Worm (Caenorhabditis elegans) whole organism, L4/young adult: ENCODE results near the gene lys-7.
"Not testable (repeated sequence)": the region's sequence is repeated elsewhere in the genome, so short reads cannot be mapped to it uniquely, and the experiment has no call there.

Experiments
- W03F9.2 ChIP-seq: fragments of 150-350 bp; optimal IDR thresholded peaks from 2 replicates; lab custom pipeline; 2014; ENCODE audit warnings: missing biosample characterization, missing genetic modification characterization
- dao-5 ChIP-seq: sonication (generic microtip); optimal IDR thresholded peaks from 2 replicates; lab custom pipeline; 2016; ENCODE audit warnings: missing genotype, missing genetic modification characterization, moderate library complexity, missing compliant biosample characterization
- him-1 ChIP-seq: sonication (generic microtip); optimal IDR thresholded peaks from 2 replicates; lab custom pipeline; 2016; ENCODE audit warnings: missing genotype, missing genetic modification reagents, missing genetic modification characterization, missing compliant biosample characterization

The lys-7 gene

DNA sequence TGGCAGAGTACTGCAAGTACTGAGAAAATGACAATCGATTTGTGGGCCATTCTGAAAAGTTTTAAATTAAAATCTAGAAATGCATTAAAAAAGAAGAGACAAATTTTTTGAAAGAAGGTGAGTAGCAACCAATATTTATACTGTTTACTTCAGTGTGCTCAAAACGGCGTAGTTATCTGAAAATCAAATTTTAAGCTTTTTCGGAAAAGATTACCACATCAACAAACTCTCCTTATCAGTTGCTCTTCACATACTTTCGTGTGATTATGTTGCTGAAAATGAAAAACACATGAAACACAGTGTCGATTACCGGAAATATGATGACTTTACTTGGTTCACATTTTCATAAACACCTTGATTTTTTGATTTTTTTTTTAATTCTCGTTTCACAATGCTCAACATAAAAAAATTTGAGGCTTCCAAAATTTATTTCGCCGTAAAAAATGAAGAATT, at the start of gene lys-7:
lys-7 (minus strand) TSS at position 51 of the 453 bp plus-strand sequence.
- TF ChIP-seq dao-5 (no peak), W03F9.2 (tag; lab: Kevin White, UChicago) (no peak), him-1 (tag; lab: Kevin White, UChicago) (no peak)

DNA sequence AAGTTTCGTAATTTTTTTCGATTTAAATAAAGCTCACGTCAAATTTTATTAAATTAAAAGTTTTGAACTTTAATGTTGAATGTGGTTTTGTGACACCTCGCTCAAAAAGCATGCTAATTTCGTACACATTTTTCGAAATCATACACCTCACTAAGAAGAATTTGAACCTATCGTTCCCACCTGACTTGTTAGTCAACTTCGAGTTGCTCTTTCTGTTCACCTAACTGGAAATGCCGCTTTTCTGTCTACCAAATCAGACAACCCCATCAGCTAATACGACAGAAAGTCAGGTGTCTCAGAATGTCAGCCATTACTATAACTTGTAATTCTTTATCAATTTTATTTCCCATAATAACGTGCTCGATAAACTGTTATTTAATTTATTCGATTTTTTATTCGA, 48.0 kb upstream of the lys-7 start, which contains the start of gene srbc-66:
srbc-66 (plus strand) TSS at position 301 of the 400 bp plus-strand sequence.
- no peak for TF ChIP-seq W03F9.2 (tag; lab: Kevin White, UChicago)
- no peak for TF ChIP-seq him-1 (tag; lab: Kevin White, UChicago)
- no peak for TF ChIP-seq dao-5

DNA sequence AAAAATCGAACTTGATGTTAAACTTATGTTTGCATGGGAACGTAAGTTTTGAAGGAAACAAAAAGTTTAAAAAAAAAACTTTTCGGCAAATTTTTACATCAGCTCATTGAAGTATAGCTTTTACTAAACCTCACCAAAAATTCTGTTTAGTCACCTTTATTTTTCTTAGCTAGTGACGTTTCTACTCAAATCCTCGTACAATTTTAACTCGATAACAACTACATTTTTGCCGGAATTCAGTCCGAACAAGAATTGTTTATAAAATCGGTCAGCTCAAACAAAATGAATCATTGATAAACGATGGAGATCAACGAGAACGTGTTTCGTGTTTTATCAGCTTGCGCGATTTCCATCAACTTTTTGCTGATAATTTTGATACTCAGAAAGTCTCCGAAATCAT, 44.5 kb upstream of the lys-7 start, which contains the start of gene str-260:
str-260 (plus strand) TSS at position 301 of the 400 bp plus-strand sequence.
- TF ChIP-seq W03F9.2 (tag; lab: Kevin White, UChicago), result no peak
- TF ChIP-seq dao-5, result no peak

DNA sequence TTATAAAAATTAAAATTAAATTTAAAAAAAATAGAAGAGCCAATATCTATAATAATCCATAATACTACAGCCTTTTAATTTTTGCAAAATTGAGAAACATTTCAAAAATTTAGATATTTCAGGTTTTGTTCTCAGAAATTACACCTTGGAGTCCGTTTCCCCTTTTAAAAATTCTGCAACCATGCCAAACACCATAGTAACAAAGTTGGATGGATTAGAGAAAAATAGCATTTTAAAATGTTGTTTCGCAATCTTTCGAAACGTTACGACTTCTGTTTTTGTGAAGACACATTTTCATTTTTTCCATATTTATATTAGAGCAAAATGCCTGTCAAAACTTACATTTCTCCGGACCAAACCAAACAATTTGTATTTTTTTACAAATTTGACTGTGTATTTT, 42.6 kb upstream of the lys-7 start, which contains the start of gene T24A6.7:
T24A6.7 (plus strand) TSS at position 301 of the 400 bp plus-strand sequence.
- TF ChIP-seq him-1 (tag; lab: Kevin White, UChicago), result no peak

DNA sequence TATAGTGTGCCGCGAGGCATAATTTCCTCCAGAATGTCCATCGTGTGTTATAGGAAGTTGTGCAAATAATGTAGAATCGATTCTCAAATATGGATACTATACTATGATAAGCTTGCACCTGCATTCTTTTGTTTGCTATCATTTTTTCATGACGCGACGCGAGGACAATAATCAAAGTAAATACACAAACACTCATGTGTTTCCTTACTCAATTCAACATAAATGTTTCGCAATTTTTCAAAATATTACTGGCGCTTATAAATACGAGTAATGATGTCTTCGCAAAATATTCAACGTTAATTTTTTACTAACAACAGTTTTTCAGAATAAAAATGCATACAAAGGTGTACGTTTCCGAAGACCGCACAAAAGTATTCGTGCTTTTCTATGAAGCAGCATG, 40.9 kb upstream of the lys-7 start, which contains the start of gene irg-1:
irg-1 (plus strand) TSS at position 326 of the 400 bp plus-strand sequence.
- TF ChIP-seq dao-5, result no peak
- TF ChIP-seq W03F9.2 (tag; lab: Kevin White, UChicago), result no peak
- TF ChIP-seq him-1 (tag; lab: Kevin White, UChicago), result no peak

DNA sequence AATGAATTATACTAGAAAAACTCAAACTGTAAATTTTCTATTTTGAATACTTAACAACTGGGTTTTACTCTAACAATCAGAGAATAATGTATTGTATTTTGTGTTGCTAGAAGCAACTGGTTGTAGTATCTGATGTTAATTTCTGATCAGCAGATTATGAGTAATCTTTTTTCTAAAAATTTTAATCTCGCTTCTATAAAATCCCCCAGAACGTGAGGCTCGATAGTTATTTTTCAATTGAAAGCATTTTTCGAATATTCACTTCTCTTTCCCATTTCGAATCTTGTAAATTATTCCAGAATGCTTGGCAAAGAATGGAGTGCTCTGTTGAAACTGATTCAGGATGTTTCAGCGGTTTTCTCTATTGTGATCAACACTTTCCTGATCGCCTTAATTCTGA, 35.5 kb upstream of the lys-7 start, which contains the start of gene str-227:
str-227 (plus strand) TSS at position 301 of the 400 bp plus-strand sequence.
- no peak for TF ChIP-seq him-1 (tag; lab: Kevin White, UChicago)
- TF ChIP-seq W03F9.2 (tag; lab: Kevin White, UChicago), result no peak
- TF ChIP-seq dao-5, result no peak

DNA sequence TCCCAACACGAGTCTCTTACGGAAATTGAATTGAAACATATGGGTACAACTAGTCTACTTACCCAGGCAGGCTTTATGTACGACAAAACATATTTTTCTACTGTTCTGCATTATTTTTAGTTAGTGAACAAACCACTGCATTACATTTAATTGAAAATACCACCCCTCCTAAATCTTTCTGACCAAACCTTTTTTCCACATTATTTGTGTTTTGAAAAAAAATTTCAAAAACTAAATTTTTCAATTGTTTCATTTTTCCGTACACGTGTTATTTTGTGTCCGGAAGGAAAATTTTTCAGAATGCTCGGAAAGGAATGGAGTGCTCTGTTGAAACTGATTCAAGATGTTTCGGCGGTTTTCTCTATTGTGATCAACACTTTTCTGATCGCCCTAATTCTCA, 30.0 kb upstream of the lys-7 start, which contains the start of gene str-226:
str-226 (plus strand) TSS at position 301 of the 400 bp plus-strand sequence.
- TF ChIP-seq W03F9.2 (tag; lab: Kevin White, UChicago) (no peak), him-1 (tag; lab: Kevin White, UChicago) (no peak), dao-5 (no peak)

DNA sequence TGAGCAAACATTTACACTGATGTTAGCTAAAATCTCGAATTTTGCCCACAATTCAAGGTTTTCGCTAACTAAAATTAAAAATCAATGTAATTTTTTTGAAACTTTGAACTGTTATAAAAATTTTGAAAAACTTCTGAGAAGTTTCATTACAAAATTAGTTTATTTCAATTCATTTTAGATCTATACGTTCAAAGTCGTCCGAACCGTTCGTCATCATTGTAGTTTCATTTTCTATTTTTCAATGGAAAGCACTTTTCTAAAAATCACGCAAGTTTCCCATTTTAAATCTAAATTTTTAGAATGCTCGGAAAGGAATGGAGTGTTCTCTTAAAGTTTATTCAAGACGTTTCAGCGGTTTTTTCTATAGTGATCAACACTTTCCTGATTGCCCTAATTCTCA, 27.5 kb upstream of the lys-7 start, which contains the start of gene str-228:
str-228 (plus strand) TSS at position 301 of the 400 bp plus-strand sequence.
- TF ChIP-seq him-1 (tag; lab: Kevin White, UChicago) (no peak), W03F9.2 (tag; lab: Kevin White, UChicago) (no peak), dao-5 (no peak)

DNA sequence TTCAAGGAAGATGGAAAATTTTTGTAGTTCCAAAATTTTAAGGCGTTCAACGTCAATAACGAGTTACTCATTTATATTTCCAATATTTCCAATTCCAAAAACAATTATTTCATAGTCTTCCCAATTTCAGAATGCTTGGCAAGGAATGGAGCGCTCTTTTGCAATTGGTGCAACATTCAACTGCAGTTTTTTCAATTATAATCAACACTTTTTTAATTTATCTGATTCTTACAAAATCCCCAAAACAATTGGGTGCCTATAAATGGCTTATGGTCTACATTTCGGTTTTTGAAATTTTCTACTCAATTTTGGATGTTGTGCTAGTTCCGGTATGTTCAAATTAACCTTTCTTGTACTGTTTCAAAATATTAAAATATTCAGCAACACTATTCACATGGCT, 25.3 kb upstream of the lys-7 start, which contains the start of gene str-225:
str-225 (plus strand) TSS at position 132 of the 400 bp plus-strand sequence.
- TF ChIP-seq him-1 (tag; lab: Kevin White, UChicago), result no peak
- TF ChIP-seq W03F9.2 (tag; lab: Kevin White, UChicago), result no peak
- no peak for TF ChIP-seq dao-5

DNA sequence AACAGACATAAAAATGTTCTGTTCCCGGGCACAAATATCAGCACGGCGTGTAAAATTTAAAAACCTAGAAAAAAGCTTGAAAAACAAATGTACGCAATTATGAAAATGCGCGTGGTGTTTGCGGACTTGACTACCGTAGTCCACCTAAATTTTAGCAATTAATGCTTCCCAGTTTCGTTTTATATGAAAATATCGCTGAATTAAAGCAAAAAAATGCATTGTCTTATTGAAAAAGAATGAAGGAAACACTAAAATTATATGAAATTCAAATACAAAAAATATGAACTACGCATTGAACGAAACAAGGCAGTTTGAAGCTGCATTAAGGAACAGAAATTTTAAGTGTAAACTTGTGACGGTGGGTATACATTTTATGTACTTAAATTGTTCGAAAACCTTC, 23.9 kb upstream of the lys-7 start, which contains the start of gene ugt-64:
ugt-64 (minus strand) TSS at position 101 of the 400 bp plus-strand sequence.
- TF ChIP-seq dao-5; W03F9.2 (tag; lab: Kevin White, UChicago); him-1 (tag; lab: Kevin White, UChicago): not testable (repeated sequence)

DNA sequence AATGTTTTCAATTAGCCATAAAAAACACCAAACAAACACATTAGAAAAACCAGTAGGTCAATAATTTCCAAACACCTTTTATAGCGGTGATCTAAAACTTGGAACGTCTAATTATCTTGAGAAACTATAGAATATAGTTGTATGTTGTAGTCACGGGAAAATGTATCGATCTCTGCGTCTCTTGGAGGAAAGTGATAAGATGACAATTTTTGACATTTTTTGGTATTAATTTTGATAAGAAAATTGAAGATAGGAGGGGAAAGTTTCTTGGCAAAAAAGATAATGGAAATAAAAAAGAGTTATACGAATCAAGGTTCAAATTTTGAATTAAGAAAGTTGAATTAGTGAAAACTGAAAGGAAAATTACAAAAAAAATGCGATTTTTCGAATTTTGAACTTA, 23.3 kb upstream of the lys-7 start:
- TF ChIP-seq W03F9.2 (tag; lab: Kevin White, UChicago) (no peak), him-1 (tag; lab: Kevin White, UChicago) (no peak), dao-5 (no peak)

DNA sequence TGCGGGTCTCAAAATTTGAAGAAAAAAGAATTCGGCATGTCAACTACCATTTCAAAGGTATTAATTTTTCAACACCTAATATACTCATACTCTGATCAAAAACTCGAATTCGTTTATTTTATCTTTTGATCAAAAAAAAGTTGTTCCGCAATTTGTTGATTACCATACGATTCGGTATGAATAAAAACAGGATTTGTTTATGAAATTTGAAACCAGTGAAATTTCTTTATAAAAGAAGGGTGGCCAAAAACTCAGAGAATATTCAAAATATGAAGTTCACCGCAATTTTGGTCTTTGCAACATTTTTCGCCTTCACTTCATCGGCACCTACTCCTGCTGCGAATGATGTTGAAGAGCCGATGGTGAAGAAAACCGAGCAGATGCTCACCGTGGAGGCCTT, 19.6 kb upstream of the lys-7 start, which contains the start of the genes C07G3.8 and C07G3.10:
C07G3.8 (minus strand) TSS at position 101 of the 400 bp plus-strand sequence.
C07G3.10 (plus strand) TSS at position 270 of the 400 bp plus-strand sequence.
- no peak for TF ChIP-seq him-1 (tag; lab: Kevin White, UChicago)
- TF ChIP-seq dao-5, result no peak
- TF ChIP-seq W03F9.2 (tag; lab: Kevin White, UChicago), result no peak

DNA sequence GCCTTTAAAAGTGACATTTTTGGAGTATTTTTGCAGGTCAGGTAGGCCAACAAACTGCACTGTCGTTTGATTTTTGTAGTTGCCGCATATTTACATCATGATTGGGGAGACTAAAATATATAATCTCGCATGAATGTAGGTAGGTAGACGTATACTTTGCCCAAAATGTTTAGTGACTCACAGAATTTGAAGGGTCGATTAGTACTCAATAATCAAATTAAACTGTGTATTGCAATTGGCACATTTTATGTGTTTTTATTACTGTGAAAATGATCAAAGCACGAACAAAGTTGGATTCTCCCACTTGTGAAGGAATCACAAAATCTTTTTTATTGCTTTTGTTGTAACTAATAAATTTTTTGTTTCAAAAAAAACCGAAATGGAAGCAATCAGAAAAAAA, 14.5 kb upstream of the lys-7 start, which contains the start of gene C07G3.15:
C07G3.15 (minus strand) TSS at position 101 of the 400 bp plus-strand sequence.
- TF ChIP-seq him-1 (tag; lab: Kevin White, UChicago) (no peak), dao-5 (no peak), W03F9.2 (tag; lab: Kevin White, UChicago) (no peak)

DNA sequence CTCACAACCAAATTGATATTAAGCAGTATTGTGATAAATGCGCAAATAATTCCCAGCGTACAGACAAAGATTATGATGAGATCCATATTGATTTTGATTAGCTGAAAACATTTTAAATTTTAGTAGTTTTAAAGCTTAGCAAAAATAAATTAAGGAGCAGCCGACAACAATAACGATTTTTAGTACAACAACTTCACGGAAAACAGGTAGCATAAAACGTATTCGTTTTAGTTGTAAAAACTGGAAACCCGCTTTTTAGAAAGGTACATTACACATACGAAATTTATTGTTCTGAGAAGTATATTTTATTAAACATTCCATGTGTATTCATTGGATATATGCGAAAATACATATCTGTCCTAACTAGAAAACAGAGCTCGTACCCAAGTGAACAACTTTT, 8.0 kb upstream of the lys-7 start, which contains the start of gene srbc-36:
srbc-36 (minus strand) TSS at position 101 of the 400 bp plus-strand sequence.
- no peak for TF ChIP-seq W03F9.2 (tag; lab: Kevin White, UChicago)
- TF ChIP-seq dao-5, result no peak
- TF ChIP-seq him-1 (tag; lab: Kevin White, UChicago), result no peak
